Worm (Caenorhabditis elegans) whole organism, L4 larva: ENCODE data around the gene nstp-4.
A peak's percentile ranks its signal among the peaks of the same experiment; 100 is the strongest.

Experiments
- F26F4.8 ChIP-seq: fragments of 200-800 bp; sonication (Bioruptor generic); conservative IDR thresholded peaks from 2 replicates; pipeline ENCODE4 v1.3.6; 2022; ENCODE audit warnings: missing genetic modification characterization, missing compliant biosample characterization
- Y5F2A.4 ChIP-seq: fragments of 200-800 bp; sonication (Bioruptor generic); optimal IDR thresholded peaks from 2 replicates; lab custom pipeline; 2018; ENCODE audit warnings: mild to moderate bottlenecking, missing genetic modification characterization, missing compliant biosample characterization
- ZK546.5 ChIP-seq, 2 experiments: sonication (generic microtip); optimal IDR thresholded peaks; 2 replicates each; lab custom pipeline; 2017; ENCODE audit warnings: missing biosample characterization in 2 of 2, missing genetic modification characterization in 2 of 2
- aha-1 ChIP-seq: fragments of 150-350 bp; peaks from one replicate; lab custom pipeline; 2014; ENCODE audit warnings: missing biosample characterization, missing genetic modification characterization
- attf-4 ChIP-seq: sonication (generic microtip); optimal IDR thresholded peaks from 3 replicates; lab custom pipeline; 2017; ENCODE audit warnings: missing biosample characterization, missing genetic modification characterization
- ceh-20 ChIP-seq: fragments of 200-800 bp; sonication (Bioruptor generic); IDR thresholded peaks from 2 replicates; pipeline ENCODE4 v1.3.6; 2022; ENCODE audit warnings: missing genetic modification reagents, missing genetic modification characterization, missing compliant biosample characterization
- ceh-32 ChIP-seq: sonication (generic microtip); optimal IDR thresholded peaks from 2 replicates; lab custom pipeline; 2016; ENCODE audit warnings: mild to moderate bottlenecking, missing genetic modification characterization, missing compliant biosample characterization; ENCODE audit not compliant: poor library complexity
- ceh-44 ChIP-seq: fragments of 200-800 bp; sonication (Bioruptor generic); IDR thresholded peaks from 2 replicates; pipeline ENCODE4 v1.3.6; 2022; ENCODE audit warnings: missing genetic modification reagents, missing genetic modification characterization, missing compliant biosample characterization
- ceh-62 ChIP-seq: sonication (generic microtip); optimal IDR thresholded peaks from 2 replicates; lab custom pipeline; 2017; ENCODE audit warnings: missing biosample characterization, missing genetic modification characterization
- ceh-82 ChIP-seq: sonication (generic microtip); optimal IDR thresholded peaks from 2 replicates; lab custom pipeline; 2017; ENCODE audit warnings: missing biosample characterization, missing genetic modification characterization
- ces-1 ChIP-seq: fragments of 150-350 bp; sonication (generic microtip); optimal IDR thresholded peaks from 4 replicates; lab custom pipeline; 2014; ENCODE audit warnings: missing biosample characterization, missing genetic modification reagents, missing genetic modification characterization
- daf-19 ChIP-seq: fragments of 200-800 bp; sonication (Bioruptor generic); conservative IDR thresholded peaks from 2 replicates; pipeline ENCODE4 v1.3.6; 2022; ENCODE audit warnings: missing genetic modification characterization, missing compliant biosample characterization
- dmd-8 ChIP-seq: fragments of 200-800 bp; sonication (Bioruptor generic); IDR thresholded peaks from 2 replicates; pipeline ENCODE4 v1.3.6; 2022; ENCODE audit warnings: missing genetic modification characterization, missing compliant biosample characterization
- dpl-1 ChIP-seq: fragments of 150-350 bp; optimal IDR thresholded peaks from 2 replicates; lab custom pipeline; 2014; ENCODE audit warnings: missing biosample characterization, missing genetic modification reagents, missing genetic modification characterization
- duxl-1 ChIP-seq: sonication (generic microtip); optimal IDR thresholded peaks from 2 replicates; lab custom pipeline; 2016; ENCODE audit warnings: mild to moderate bottlenecking, missing genetic modification characterization, moderate library complexity, missing compliant biosample characterization; ENCODE audit not compliant: poor library complexity
- fkh-10 ChIP-seq: fragments of 150-350 bp; optimal IDR thresholded peaks from 2 replicates; lab custom pipeline; 2014; ENCODE audit warnings: missing biosample characterization, missing genetic modification reagents, missing genetic modification characterization
- hlh-11 ChIP-seq: fragments of 200-800 bp; sonication (Bioruptor generic); optimal IDR thresholded peaks from 2 replicates; lab custom pipeline; 2018; ENCODE audit warnings: mild to moderate bottlenecking, missing genetic modification characterization, missing compliant biosample characterization
- jun-1 ChIP-seq: fragments of 150-350 bp; optimal IDR thresholded peaks from 2 replicates; lab custom pipeline; 2014; ENCODE audit warnings: missing biosample characterization, missing genetic modification reagents, missing genetic modification characterization
- lin-1 ChIP-seq: fragments of 200-800 bp; sonication (Bioruptor generic); IDR thresholded peaks from 2 replicates; pipeline ENCODE4 v1.3.6; 2022; ENCODE audit warnings: missing genetic modification reagents, missing genetic modification characterization, missing compliant biosample characterization
- mes-2 ChIP-seq: sonication (generic microtip); optimal IDR thresholded peaks from 2 replicates; lab custom pipeline; 2016; ENCODE audit warnings: missing genotype, mild to moderate bottlenecking, missing genetic modification characterization, missing compliant biosample characterization; ENCODE audit not compliant: poor library complexity, severe bottlenecking
- mxl-3 ChIP-seq: fragments of 200-800 bp; sonication (Bioruptor generic); optimal IDR thresholded peaks from 2 replicates; lab custom pipeline; 2018; ENCODE audit warnings: mild to moderate bottlenecking, missing genetic modification characterization, missing compliant biosample characterization
- nhr-237 ChIP-seq: sonication (generic microtip); optimal IDR thresholded peaks from 2 replicates; lab custom pipeline; 2017; ENCODE audit warnings: missing biosample characterization, missing genetic modification characterization
- nhr-28 ChIP-seq: fragments of 150-350 bp; optimal IDR thresholded peaks from 2 replicates; lab custom pipeline; 2014; ENCODE audit warnings: missing biosample characterization, missing genetic modification characterization
- nhr-48 ChIP-seq: sonication (generic microtip); optimal IDR thresholded peaks from 2 replicates; lab custom pipeline; 2016; ENCODE audit warnings: mild to moderate bottlenecking, missing genetic modification characterization, missing compliant biosample characterization
- sdz-12 ChIP-seq: fragments of 200-800 bp; sonication (Bioruptor generic); optimal IDR thresholded peaks from 2 replicates; lab custom pipeline; 2018; ENCODE audit warnings: mild to moderate bottlenecking, missing genetic modification characterization, missing compliant biosample characterization
- snpc-1.2 ChIP-seq: fragments of 200-800 bp; sonication (Bioruptor generic); IDR thresholded peaks from 2 replicates; pipeline ENCODE4 v1.3.6; 2022; ENCODE audit warnings: missing genetic modification reagents, missing genetic modification characterization, missing compliant biosample characterization
- spr-3 ChIP-seq: fragments of 200-800 bp; sonication (Bioruptor generic); optimal IDR thresholded peaks from 2 replicates; lab custom pipeline; 2018; ENCODE audit warnings: mild to moderate bottlenecking, missing genetic modification characterization, missing compliant biosample characterization
- unc-39 ChIP-seq: sonication (generic microtip); optimal IDR thresholded peaks from 2 replicates; lab custom pipeline; 2017; ENCODE audit warnings: missing biosample characterization, missing genetic modification characterization
- unc-62 ChIP-seq, 3 experiments: fragments of 150-350 bp in 1 of 3; sonication (generic microtip); optimal IDR thresholded peaks in 2 of 3; peaks in 1 of 3; 1 replicate in 1 of 3; 2 replicates in 2 of 3; lab custom pipeline; 2014 to 2017; ENCODE audit warnings: missing biosample characterization in 3 of 3, missing genetic modification characterization in 3 of 3, missing genetic modification reagents in 3 of 3, missing genotype in 1 of 3
- vab-7 ChIP-seq: fragments of 200-800 bp; sonication (Bioruptor generic); IDR thresholded peaks from 2 replicates; pipeline ENCODE4 v1.3.6; 2022; ENCODE audit warnings: missing genetic modification reagents, missing genetic modification characterization, missing compliant biosample characterization
- zip-2 ChIP-seq: fragments of 150-350 bp; optimal IDR thresholded peaks from 2 replicates; lab custom pipeline; 2014; ENCODE audit warnings: missing biosample characterization, missing genetic modification characterization
- ztf-7 ChIP-seq: fragments of 150-350 bp; optimal IDR thresholded peaks from 2 replicates; lab custom pipeline; 2014; ENCODE audit warnings: missing biosample characterization, missing genetic modification characterization

nstp-4 gene

ce11 chrII:349749-350148 lies 38.9 kb upstream of the nstp-4 start:
- TF ChIP-seq ceh-44 = no peak
- TF ChIP-seq hlh-11 (tag; lab: Kevin White, UChicago) = no peak
- TF ChIP-seq unc-62 (GFP tag; optimal IDR thresholded peaks at IDR 0.05 in 1 of 2; lab: Kevin White, UChicago) = peak in 1 of 2 experiments; percentile 22
- TF ChIP-seq unc-62 (tag; optimal IDR thresholded peaks at IDR 0.05; lab: Kevin White, UChicago) = no peak

ce11 chrII:354494-354893 lies 34.1 kb upstream of the nstp-4 start:
- TF ChIP-seq spr-3 (GFP tag; lab: Kevin White, UChicago) (no peak), mes-2 (tag; lab: Kevin White, UChicago) (no peak), nhr-237 (tag; lab: Kevin White, UChicago) (no peak), ceh-20 (GFP tag; lab: Robert Waterston, UW) (no peak), ces-1 (GFP tag; lab: Kevin White, UChicago) (peak; percentile 80), ztf-7 (no peak), sdz-12 (GFP tag; lab: Kevin White, UChicago) (no peak), fkh-10 (no peak)

ce11 chrII:356969-357368 lies 31.7 kb upstream of the nstp-4 start, which contains the start of gene dmsr-4:
TSS of gene dmsr-4 (minus strand) at chrII:357069.
- no peak for TF ChIP-seq mxl-3 (GFP tag; lab: Kevin White, UChicago)
- peak; percentile 46 for TF ChIP-seq aha-1

ce11 chrII:367455-367854 lies 21.2 kb upstream of the nstp-4 start, which contains the start of gene ptr-3:
TSS of gene ptr-3 (minus strand) at chrII:367555.
- TF ChIP-seq nhr-48 (tag; lab: Kevin White, UChicago) (no peak), ceh-62 (tag; lab: Kevin White, UChicago) (no peak)
- TF ChIP-seq, all 104 proteins: peak for 0

- TF ChIP-seq daf-19 (GFP tag; lab: Robert Waterston, UW) = no peak
- TF ChIP-seq ZK546.5 (tag; optimal IDR thresholded peaks at IDR 0.05; lab: Kevin White, UChicago) = no peak
These were observed 18.2 kb upstream of the nstp-4 start for ce11 chrII:370394-370793.

ce11 chrII:371549-371948 lies 17.1 kb upstream of the nstp-4 start:
- no peak for TF ChIP-seq unc-62 (GFP tag; optimal IDR thresholded peaks at IDR 0.05 in 1 of 2; lab: Kevin White, UChicago)
- no peak for TF ChIP-seq unc-62 (tag; optimal IDR thresholded peaks at IDR 0.05; lab: Kevin White, UChicago)
- TF ChIP-seq spr-3 (GFP tag; lab: Kevin White, UChicago) = no peak
- TF ChIP-seq vab-7 (GFP tag; lab: Robert Waterston, UW) = no peak
- no peak for TF ChIP-seq ceh-32 (tag; lab: Kevin White, UChicago)
- no peak for TF ChIP-seq attf-4 (tag; lab: Kevin White, UChicago)
- no peak for TF ChIP-seq lin-1 (GFP tag; lab: Robert Waterston, UW)
- no peak for TF ChIP-seq unc-39 (tag; lab: Kevin White, UChicago)
- TF ChIP-seq ceh-62 (tag; lab: Kevin White, UChicago) = no peak
- TF ChIP-seq ceh-82 (tag; lab: Kevin White, UChicago) = no peak
- TF ChIP-seq Y5F2A.4 = no peak
- TF ChIP-seq mes-2 (tag; lab: Kevin White, UChicago) = no peak
- no peak for TF ChIP-seq nhr-28 (tag; lab: Kevin White, UChicago)
- TF ChIP-seq F26F4.8 (GFP tag; lab: Robert Waterston, UW) = no peak
- TF ChIP-seq zip-2 (tag; lab: Kevin White, UChicago) = no peak
- TF ChIP-seq snpc-1.2 (GFP tag; lab: Robert Waterston, UW) = no peak

ce11 chrII:372235-372634 lies 16.4 kb upstream of the nstp-4 start:
- TF ChIP-seq daf-19 (GFP tag; lab: Robert Waterston, UW) (no peak), spr-3 (GFP tag; lab: Kevin White, UChicago) (no peak), dpl-1 (GFP tag; lab: Kevin White, UChicago) (no peak), jun-1 (tag; lab: Kevin White, UChicago) (no peak), duxl-1 (tag; lab: Kevin White, UChicago) (no peak), dmd-8 (GFP tag; lab: Robert Waterston, UW) (no peak), ztf-7 (no peak)
